Fruit fly (Drosophila melanogaster): ENCODE measurements around the gene CG45075.

The CG45075 gene

DNA sequence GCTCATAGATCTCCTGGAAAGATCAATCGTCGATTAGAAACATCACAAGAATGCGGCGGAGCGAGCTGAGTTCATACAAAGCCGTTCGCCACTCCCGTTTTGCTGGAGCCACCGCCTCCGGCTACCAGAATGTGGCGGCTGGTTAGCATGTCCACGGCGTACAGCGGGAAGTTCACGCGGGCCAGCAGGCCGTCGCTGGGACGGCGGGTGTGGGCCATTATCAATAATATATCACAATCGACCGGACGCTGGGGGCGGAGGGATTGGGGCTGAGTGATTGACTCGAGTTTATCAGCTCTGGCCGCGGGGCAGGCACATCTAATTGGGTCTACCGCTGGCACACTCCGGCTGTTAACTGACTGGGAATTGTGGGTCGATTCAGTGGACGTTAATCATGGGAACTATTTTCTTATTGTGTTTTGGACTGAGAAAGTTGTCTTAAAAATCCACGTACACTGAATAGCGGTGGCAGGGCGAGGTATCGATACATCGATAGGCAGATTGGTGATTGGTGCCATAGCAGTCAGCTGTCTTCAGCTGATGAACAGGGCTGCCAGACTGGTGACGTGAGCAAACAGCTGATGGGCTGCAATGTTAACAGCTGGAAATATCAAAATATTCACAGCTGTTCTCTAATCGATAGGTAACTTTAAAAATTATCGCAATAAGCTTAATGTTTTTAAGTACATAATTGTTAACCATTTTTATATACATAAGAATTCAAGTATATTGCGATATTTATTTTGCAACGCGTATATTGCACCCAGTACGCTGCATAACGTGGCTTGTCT is 7.5 kb downstream of the CG45075 start, which contains the start of gene CG9175 (continued):
- TF ChIP-seq stwl (tag; optimal IDR thresholded peaks at IDR 0.05) (peak; percentile 94), Fer3 (tag; optimal IDR thresholded peaks at IDR 0.05) (no peak), CG14965 (GFP tag; optimal IDR thresholded peaks at IDR 0.05; ENCODE audit: borderline replicate concordance) (no peak), oc (tag; optimal IDR thresholded peaks at IDR 0.05) (peak; percentile 23), CG7556 (GFP tag; optimal IDR thresholded peaks at IDR 0.05) (peak; percentile 2), trem (tag; optimal IDR thresholded peaks at IDR 0.05) (peak; percentile 86), mld (GFP tag; IDR thresholded peaks at IDR 0.05; ENCODE audit: partially characterized antibody) (peak; percentile 88), CG6175 (GFP tag; IDR thresholded peaks at IDR 0.05) (no peak), CG11398 (GFP tag; optimal IDR thresholded peaks at IDR 0.05) (peak; percentile 5), eyg (GFP tag; optimal IDR thresholded peaks at IDR 0.05) (no peak), CG8765 (GFP tag; IDR thresholded peaks at IDR 0.05) (no peak), dm (GFP tag; optimal IDR thresholded peaks at IDR 0.05) (peak; percentile 22), CG12769 (tag; optimal IDR thresholded peaks at IDR 0.05) (no peak), Rfx (GFP tag; IDR thresholded peaks at IDR 0.05) (peak; percentile 66), CG3163 (GFP tag; optimal IDR thresholded peaks at IDR 0.05) (peak; percentile 23), CG10979 (tag; optimal IDR thresholded peaks at IDR 0.05) (no peak), gfzf (GFP tag; optimal IDR thresholded peaks at IDR 0.05) (peak; percentile 41), CG12071 (GFP tag; optimal IDR thresholded peaks at IDR 0.05) (peak; percentile 18), exex (tag; optimal IDR thresholded peaks at IDR 0.05) (peak; percentile 34), CG10462 (GFP tag; optimal IDR thresholded peaks at IDR 0.05) (peak; percentile 63), maf-S (GFP tag; optimal IDR thresholded peaks at IDR 0.05) (no peak), Nf-YC (tag; optimal IDR thresholded peaks at IDR 0.05) (peak; percentile 44), CG1233 (GFP tag; optimal IDR thresholded peaks at IDR 0.05) (no peak), Elba2 (GFP tag; optimal IDR thresholded peaks at IDR 0.05) (peak; percentile 97), Fer1 (GFP tag; optimal IDR thresholded peaks at IDR 0.05) (peak; percentile 58), CG13624 (GFP tag; optimal IDR thresholded peaks at IDR 0.05) (peak; percentile 68), bsh (GFP tag; optimal IDR thresholded peaks at IDR 0.05) (peak in 1 of 2 experiments; percentile 24), pros (GFP tag; optimal IDR thresholded peaks at IDR 0.05) (peak; percentile 17), CG1792 (GFP tag; optimal IDR thresholded peaks at IDR 0.05) (peak; percentile 15), Lhr (GFP tag; optimal IDR thresholded peaks at IDR 0.05) (peak; percentile 83), CG17186 (GFP tag; optimal IDR thresholded peaks at IDR 0.05) (peak; percentile 85), cwo (GFP tag; optimal IDR thresholded peaks at IDR 0.05) (no peak), yki (optimal IDR thresholded peaks at IDR 0.05) (no peak), CG11696 (GFP tag; IDR thresholded peaks at IDR 0.05) (no peak), chm (GFP tag; IDR thresholded peaks at IDR 0.05) (peak; percentile 41; the same call in 1 of the 2 replicates), mirr (GFP tag; optimal IDR thresholded peaks at IDR 0.05) (peak; percentile 43), Sin3A (optimal IDR thresholded peaks at IDR 0.05) (peak; percentile 73), jumu (GFP tag; optimal IDR thresholded peaks at IDR 0.05) (peak; percentile 48), TFAM (GFP tag; optimal IDR thresholded peaks at IDR 0.05) (no peak), CG8290 (GFP tag; optimal IDR thresholded peaks at IDR 0.05) (peak; percentile 83), CG8290 (tag; optimal IDR thresholded peaks at IDR 0.05) (peak; percentile 53 to 95), CG4617 (GFP tag; optimal IDR thresholded peaks at IDR 0.05; ENCODE audit: borderline replicate concordance) (peak; percentile 96), Drgx (GFP tag; IDR thresholded peaks at IDR 0.05) (0 out of 2 replicates have a peak, but pooled peaks have one; percentile 24), Oaz (GFP tag; IDR thresholded peaks at IDR 0.05) (peak; percentile 13; the same call in 1 of the 2 replicates), cg (GFP tag; optimal IDR thresholded peaks at IDR 0.05) (no peak), Gug (GFP tag; IDR thresholded peaks at IDR 0.05) (no peak; the same call in 3 of the 4 replicates), Abd-B (GFP tag; optimal IDR thresholded peaks at IDR 0.05) (no peak), Bdp1 (GFP tag; optimal IDR thresholded peaks at IDR 0.05) (peak; percentile 16), ATbp (GFP tag; optimal IDR thresholded peaks at IDR 0.05) (no peak), toy (GFP tag; IDR thresholded peaks at IDR 0.05) (no peak)

Measured in whole organism, embryonic.